Fruit fly (Drosophila melanogaster) whole organism, adult: ENCODE data around the gene cni.

Source experiments
- CG11617 ChIP-seq: fragments of 200-800 bp; sonication (Bioruptor generic); optimal IDR thresholded peaks from 2 replicates; lab custom pipeline; 2017; ENCODE audit warnings: mild to moderate bottlenecking, missing biosample characterization, missing genetic modification reagents, missing genetic modification characterization
- CG12768 ChIP-seq: fragments of 200-800 bp; sonication (Bioruptor generic); optimal IDR thresholded peaks from 2 replicates; lab custom pipeline; 2017; ENCODE audit warnings: missing biosample characterization, missing genetic modification characterization, mild to moderate bottlenecking, moderate library complexity, missing genetic modification reagents
- CG14711 ChIP-seq: fragments of 200-800 bp; sonication (Bioruptor generic); optimal IDR thresholded peaks from 2 replicates; lab custom pipeline; 2018; ENCODE audit warnings: missing biosample characterization, mild to moderate bottlenecking, missing genetic modification characterization, moderate library complexity
- CG1620 ChIP-seq: fragments of 200-800 bp; sonication (Bioruptor generic); optimal IDR thresholded peaks from 2 replicates; lab custom pipeline; 2016; ENCODE audit warnings: missing biosample characterization, missing genetic modification characterization
- CG33017 ChIP-seq: fragments of 200-800 bp; sonication (Bioruptor generic); optimal IDR thresholded peaks from 2 replicates; lab custom pipeline; 2018; ENCODE audit warnings: missing biosample characterization, mild to moderate bottlenecking, missing genetic modification characterization, moderate library complexity
- CG5204 ChIP-seq: fragments of 200-800 bp; sonication (Bioruptor generic); optimal IDR thresholded peaks from 2 replicates; lab custom pipeline; 2016; ENCODE audit warnings: missing biosample characterization, missing genetic modification characterization
- CG7045 ChIP-seq: fragments of 200-800 bp; sonication (Bioruptor generic); optimal IDR thresholded peaks from 2 replicates; lab custom pipeline; 2017; ENCODE audit warnings: missing biosample characterization, mild to moderate bottlenecking, missing genetic modification characterization
- CG7101 ChIP-seq: fragments of 200-800 bp; sonication (Bioruptor generic); optimal IDR thresholded peaks from 2 replicates; lab custom pipeline; 2018; ENCODE audit warnings: missing biosample characterization, mild to moderate bottlenecking, missing genetic modification characterization, moderate library complexity
- Clk ChIP-seq: fragments of 200-800 bp; sonication (Bioruptor generic); optimal IDR thresholded peaks from 2 replicates; lab custom pipeline; 2017; ENCODE audit warnings: missing biosample characterization, missing genetic modification characterization
- Crg-1 ChIP-seq: fragments of 200-800 bp; sonication (Bioruptor generic); optimal IDR thresholded peaks from 2 replicates; lab custom pipeline; 2016; ENCODE audit warnings: missing biosample characterization, missing genetic modification characterization
- Hr96 ChIP-seq: fragments of 200-800 bp; sonication (Bioruptor generic); optimal IDR thresholded peaks from 2 replicates; lab custom pipeline; 2016; ENCODE audit warnings: missing biosample characterization, missing genetic modification characterization
- Mnt ChIP-seq: fragments of 200-800 bp; sonication (Bioruptor generic); optimal IDR thresholded peaks from 2 replicates; lab custom pipeline; 2016; ENCODE audit warnings: missing biosample characterization, mild to moderate bottlenecking, missing genetic modification characterization
- bab1 ChIP-seq: fragments of 200-800 bp; sonication (Bioruptor generic); optimal IDR thresholded peaks from 3 replicates; lab custom pipeline; 2019; ENCODE audit warnings: missing biosample characterization, mild to moderate bottlenecking, missing genetic modification characterization, moderate library complexity
- cic ChIP-seq: fragments of 200-800 bp; sonication (Bioruptor generic); optimal IDR thresholded peaks from 2 replicates; lab custom pipeline; 2017; ENCODE audit warnings: missing biosample characterization, mild to moderate bottlenecking, missing genetic modification characterization, moderate library complexity
- cnc ChIP-seq, 2 experiments: fragments of >200 bp; optimal IDR thresholded peaks; 2 replicates each; lab custom pipeline; 2017
- kay ChIP-seq: fragments of 200-800 bp; sonication (Bioruptor generic); peaks from one replicate; lab custom pipeline; 2016; ENCODE audit warnings: missing biosample characterization, missing genetic modification characterization, borderline replicate concordance
- ovo ChIP-seq: fragments of 200-800 bp; sonication (Bioruptor generic); optimal IDR thresholded peaks from 2 replicates; lab custom pipeline; 2016; ENCODE audit warnings: missing biosample characterization, missing genetic modification characterization
- pad ChIP-seq: fragments of 200-800 bp; sonication (Bioruptor generic); optimal IDR thresholded peaks from 3 replicates; lab custom pipeline; 2017; ENCODE audit warnings: missing biosample characterization, missing genetic modification characterization, mild to moderate bottlenecking, moderate library complexity, missing genetic modification reagents
- tj ChIP-seq: fragments of 200-800 bp; sonication (Bioruptor generic); optimal IDR thresholded peaks from 3 replicates; lab custom pipeline; 2017; ENCODE audit warnings: missing biosample characterization, mild to moderate bottlenecking, missing genetic modification characterization, moderate library complexity
- toe ChIP-seq: fragments of 200-800 bp; sonication (Bioruptor generic); optimal IDR thresholded peaks from 2 replicates; lab custom pipeline; 2016; ENCODE audit warnings: missing biosample characterization, missing genetic modification characterization

The cni gene

dm6 chr2L:16282856-16283255, 27.7 kb downstream of the cni start:
- TF ChIP-seq tj (GFP tag; lab: Kevin White, UChicago) (peak; percentile 80), kay (GFP tag; lab: Kevin White, UChicago) (peak; percentile 43), pad (no peak), CG7101 (tag; lab: Kevin White, UChicago) (no peak), Mnt (GFP tag; lab: Kevin White, UChicago) (no peak), CG11617 (GFP tag; lab: Kevin White, UChicago) (no peak), CG5204 (GFP tag; lab: Kevin White, UChicago) (no peak)

dm6 chr2L:16282077-16282471, 28.5 kb downstream of the cni start:
- TF ChIP-seq CG33017 (tag; lab: Kevin White, UChicago), result no peak
- TF ChIP-seq CG12768, result no peak
- TF ChIP-seq CG11617 (GFP tag; lab: Kevin White, UChicago), result no peak
- TF ChIP-seq CG7101 (tag; lab: Kevin White, UChicago), result no peak

dm6 chr2L:16281419-16282076, 29.0 kb downstream of the cni start:
- TF ChIP-seq CG12768 (no peak), bab1 (no peak), pad (no peak), Clk (GFP tag; lab: Kevin White, UChicago) (no peak), CG7045 (GFP tag; lab: Kevin White, UChicago) (no peak), CG33017 (tag; lab: Kevin White, UChicago) (no peak), CG5204 (GFP tag; lab: Kevin White, UChicago) (no peak), Crg-1 (GFP tag; lab: Kevin White, UChicago) (no peak), CG7101 (tag; lab: Kevin White, UChicago) (no peak), Hr96 (GFP tag; lab: Kevin White, UChicago) (no peak)

dm6 chr2L:16279774-16280252, 30.7 kb downstream of the cni start:
- TF ChIP-seq toe (GFP tag; lab: Kevin White, UChicago) (peak; percentile 69), cnc (optimal IDR thresholded peaks at IDR 0.05; lab: Kevin White, UChicago) (no peak), Hr96 (GFP tag; lab: Kevin White, UChicago) (peak; percentile 63), CG5204 (GFP tag; lab: Kevin White, UChicago) (peak; percentile 83), CG11617 (GFP tag; lab: Kevin White, UChicago) (peak; percentile 57), tj (GFP tag; lab: Kevin White, UChicago) (peak; percentile 72), bab1 (peak; percentile 79), Mnt (GFP tag; lab: Kevin White, UChicago) (peak; percentile 56), ovo (GFP tag; lab: Kevin White, UChicago) (no peak), pad (peak; percentile 59), CG7045 (GFP tag; lab: Kevin White, UChicago) (peak; percentile 73), CG12768 (peak; percentile 23), CG14711 (peak; percentile 67), CG33017 (tag; lab: Kevin White, UChicago) (peak; percentile 81), kay (GFP tag; lab: Kevin White, UChicago) (no peak), CG7101 (tag; lab: Kevin White, UChicago) (peak; percentile 71), cic (GFP tag; lab: Kevin White, UChicago) (peak; percentile 59), CG1620 (GFP tag; lab: Kevin White, UChicago) (peak; percentile 51), Clk (GFP tag; lab: Kevin White, UChicago) (no peak)

dm6 chr2L:16278842-16279241, 31.7 kb downstream of the cni start:
- TF ChIP-seq tj (GFP tag; lab: Kevin White, UChicago), result no peak
- TF ChIP-seq ovo (GFP tag; lab: Kevin White, UChicago), result no peak
- TF ChIP-seq CG7101 (tag; lab: Kevin White, UChicago), result no peak
- TF ChIP-seq CG5204 (GFP tag; lab: Kevin White, UChicago), result no peak
- no peak for TF ChIP-seq CG14711
- no peak for TF ChIP-seq kay (GFP tag; lab: Kevin White, UChicago)
- TF ChIP-seq CG12768, result no peak
- no peak for TF ChIP-seq pad
- no peak for TF ChIP-seq bab1
- no peak for TF ChIP-seq Mnt (GFP tag; lab: Kevin White, UChicago)

- TF ChIP-seq CG11617 (GFP tag; lab: Kevin White, UChicago) (no peak), kay (GFP tag; lab: Kevin White, UChicago) (no peak), Crg-1 (GFP tag; lab: Kevin White, UChicago) (no peak), toe (GFP tag; lab: Kevin White, UChicago) (no peak), Clk (GFP tag; lab: Kevin White, UChicago) (no peak), cnc (optimal IDR thresholded peaks at IDR 0.05; lab: Kevin White, UChicago) (no peak), Mnt (GFP tag; lab: Kevin White, UChicago) (no peak), pad (no peak), CG7101 (tag; lab: Kevin White, UChicago) (no peak), Hr96 (GFP tag; lab: Kevin White, UChicago) (no peak), CG14711 (no peak), cic (GFP tag; lab: Kevin White, UChicago) (no peak), ovo (GFP tag; lab: Kevin White, UChicago) (no peak), bab1 (no peak), CG33017 (tag; lab: Kevin White, UChicago) (no peak), CG7045 (GFP tag; lab: Kevin White, UChicago) (no peak), CG5204 (GFP tag; lab: Kevin White, UChicago) (no peak)
Observed at dm6 chr2L:16277922-16278321, 32.6 kb downstream of the cni start.
